Worm (Caenorhabditis elegans) whole organism, L4 larva: ENCODE results near the gene C07A9.5.

ENCODE experiments used
- F44E2.7 ChIP-seq: fragments of 200-800 bp; sonication (Bioruptor generic); IDR thresholded peaks from 2 replicates; pipeline ENCODE4 v2.1.2; 2022; ENCODE audit warnings: missing genetic modification characterization, missing compliant biosample characterization
- Y105C5A.15 ChIP-seq: fragments of 200-800 bp; sonication (Bioruptor generic); IDR thresholded peaks from 2 replicates; pipeline ENCODE4 v1.3.6; 2022; ENCODE audit warnings: missing genetic modification characterization, missing compliant biosample characterization
- Y48G9A.11 ChIP-seq: fragments of 200-800 bp; sonication (Bioruptor generic); IDR thresholded peaks from 2 replicates; pipeline ENCODE4 v1.3.6; 2022; ENCODE audit warnings: missing genetic modification reagents, missing genetic modification characterization, missing compliant biosample characterization
- Y5F2A.4 ChIP-seq: fragments of 200-800 bp; sonication (Bioruptor generic); optimal IDR thresholded peaks from 2 replicates; lab custom pipeline; 2018; ENCODE audit warnings: mild to moderate bottlenecking, missing genetic modification characterization, missing compliant biosample characterization
- ZK546.5 ChIP-seq, 2 experiments: sonication (generic microtip); optimal IDR thresholded peaks; 2 replicates each; lab custom pipeline; 2017; ENCODE audit warnings: missing biosample characterization in 2 of 2, missing genetic modification characterization in 2 of 2
- ceh-28 ChIP-seq: fragments of 150-350 bp; optimal IDR thresholded peaks from 2 replicates; lab custom pipeline; 2014; ENCODE audit warnings: missing biosample characterization, missing genetic modification reagents, missing genetic modification characterization
- ceh-32 ChIP-seq: sonication (generic microtip); optimal IDR thresholded peaks from 2 replicates; lab custom pipeline; 2016; ENCODE audit warnings: mild to moderate bottlenecking, missing genetic modification characterization, missing compliant biosample characterization; ENCODE audit not compliant: poor library complexity
- ceh-62 ChIP-seq: sonication (generic microtip); optimal IDR thresholded peaks from 2 replicates; lab custom pipeline; 2017; ENCODE audit warnings: missing biosample characterization, missing genetic modification characterization
- cey-2 ChIP-seq: sonication (generic microtip); optimal IDR thresholded peaks from 3 replicates; lab custom pipeline; 2017; ENCODE audit warnings: missing genetic modification characterization, mild to moderate bottlenecking, missing compliant biosample characterization, antibody characterized with exemption, borderline replicate concordance; ENCODE audit not compliant: insufficient read depth
- daf-12 ChIP-seq: fragments of 150-350 bp; optimal IDR thresholded peaks from 2 replicates; lab custom pipeline; 2014; ENCODE audit warnings: missing biosample characterization, missing genetic modification reagents, missing genetic modification characterization
- daf-8 ChIP-seq: fragments of 200-800 bp; sonication (Bioruptor generic); IDR thresholded peaks from 2 replicates; pipeline ENCODE4 v1.3.6; 2022; ENCODE audit warnings: missing genetic modification characterization, missing compliant biosample characterization
- egl-27 ChIP-seq: sonication (generic microtip); optimal IDR thresholded peaks from 3 replicates; lab custom pipeline; 2017; ENCODE audit warnings: missing biosample characterization, missing genetic modification reagents, missing genetic modification characterization
- egl-43 ChIP-seq: fragments of 200-800 bp; sonication (Bioruptor generic); IDR thresholded peaks from 2 replicates; pipeline ENCODE4 v1.3.6; 2022; ENCODE audit warnings: missing genetic modification reagents, missing genetic modification characterization, missing compliant biosample characterization
- hif-1 ChIP-seq, 2 experiments: sonication (generic microtip); optimal IDR thresholded peaks; 2 replicates each; lab custom pipeline; 2016 to 2017; ENCODE audit warnings: missing compliant biosample characterization in 2 of 2, missing genetic modification characterization in 2 of 2, missing genetic modification reagents in 2 of 2, missing genotype in 2 of 2, mild to moderate bottlenecking in 1 of 2
- hlh-11 ChIP-seq: fragments of 200-800 bp; sonication (Bioruptor generic); optimal IDR thresholded peaks from 2 replicates; lab custom pipeline; 2018; ENCODE audit warnings: mild to moderate bottlenecking, missing genetic modification characterization, missing compliant biosample characterization
- hlh-30 ChIP-seq: sonication (generic microtip); optimal IDR thresholded peaks from 2 replicates; lab custom pipeline; 2017; ENCODE audit warnings: antibody characterized with exemption, mild to moderate bottlenecking, missing genetic modification characterization, missing compliant biosample characterization; ENCODE audit not compliant: insufficient read depth
- hmg-1.1 ChIP-seq: fragments of 200-800 bp; sonication (Bioruptor generic); IDR thresholded peaks from 2 replicates; pipeline ENCODE4 v1.3.6; 2022; ENCODE audit warnings: missing genetic modification reagents, missing genetic modification characterization, missing compliant biosample characterization
- lim-7 ChIP-seq: fragments of 200-800 bp; sonication (Bioruptor generic); IDR thresholded peaks from 2 replicates; pipeline ENCODE4 v1.3.6; 2022; ENCODE audit warnings: missing genetic modification characterization, missing compliant biosample characterization
- lin-15B ChIP-seq: fragments of 150-350 bp; sonication (generic microtip); optimal IDR thresholded peaks from 3 replicates; lab custom pipeline; 2014; ENCODE audit warnings: missing biosample characterization, missing genetic modification characterization
- lir-3 ChIP-seq: sonication (generic microtip); optimal IDR thresholded peaks from 2 replicates; lab custom pipeline; 2016; ENCODE audit warnings: mild to moderate bottlenecking, missing genetic modification characterization, missing compliant biosample characterization
- mdt-29 ChIP-seq: fragments of 200-800 bp; sonication (Bioruptor generic); IDR thresholded peaks from 2 replicates; pipeline ENCODE4 v1.3.6; 2022; ENCODE audit warnings: missing genetic modification reagents, missing genetic modification characterization, missing compliant biosample characterization
- mep-1 ChIP-seq: fragments of 150-350 bp; sonication (generic microtip); optimal IDR thresholded peaks from 3 replicates; lab custom pipeline; 2014; ENCODE audit warnings: missing biosample characterization, missing genetic modification characterization
- mxl-2 ChIP-seq: fragments of 200-800 bp; sonication (Bioruptor generic); conservative IDR thresholded peaks from 2 replicates; pipeline ENCODE4 v1.3.6; 2022; ENCODE audit warnings: missing genetic modification reagents, missing genetic modification characterization, missing compliant biosample characterization
- mxl-3 ChIP-seq: fragments of 200-800 bp; sonication (Bioruptor generic); optimal IDR thresholded peaks from 2 replicates; lab custom pipeline; 2018; ENCODE audit warnings: mild to moderate bottlenecking, missing genetic modification characterization, missing compliant biosample characterization
- nhr-102 ChIP-seq: sonication (generic microtip); optimal IDR thresholded peaks from 2 replicates; lab custom pipeline; 2016; ENCODE audit warnings: mild to moderate bottlenecking, missing genetic modification characterization, moderate library complexity, missing compliant biosample characterization
- nhr-11 ChIP-seq: fragments of 150-350 bp; optimal IDR thresholded peaks from 2 replicates; lab custom pipeline; 2014; ENCODE audit warnings: missing biosample characterization, missing genetic modification characterization
- nhr-111 ChIP-seq: fragments of 200-800 bp; sonication (Bioruptor generic); optimal IDR thresholded peaks from 2 replicates; lab custom pipeline; 2018; ENCODE audit warnings: mild to moderate bottlenecking, missing genetic modification characterization, missing compliant biosample characterization
- nhr-237 ChIP-seq: sonication (generic microtip); optimal IDR thresholded peaks from 2 replicates; lab custom pipeline; 2017; ENCODE audit warnings: missing biosample characterization, missing genetic modification characterization
- nhr-28 ChIP-seq: fragments of 150-350 bp; optimal IDR thresholded peaks from 2 replicates; lab custom pipeline; 2014; ENCODE audit warnings: missing biosample characterization, missing genetic modification characterization
- nhr-41 ChIP-seq: fragments of 200-800 bp; sonication (Bioruptor generic); IDR thresholded peaks from 2 replicates; pipeline ENCODE4 v1.3.6; 2022; ENCODE audit warnings: missing genetic modification reagents, missing genetic modification characterization, missing compliant biosample characterization
- nhr-48 ChIP-seq: sonication (generic microtip); optimal IDR thresholded peaks from 2 replicates; lab custom pipeline; 2016; ENCODE audit warnings: mild to moderate bottlenecking, missing genetic modification characterization, missing compliant biosample characterization
- nhr-6 ChIP-seq: fragments of 150-350 bp; optimal IDR thresholded peaks from 2 replicates; lab custom pipeline; 2014; ENCODE audit warnings: missing biosample characterization, missing genetic modification characterization
- nhr-77 ChIP-seq: fragments of 150-350 bp; optimal IDR thresholded peaks from 2 replicates; lab custom pipeline; 2014; ENCODE audit warnings: missing biosample characterization, missing genetic modification characterization
- pha-4 ChIP-seq, 2 experiments: fragments of 150-350 bp in 1 of 2; fragments of 200-800 bp in 1 of 2; sonication (Bioruptor generic) in 1 of 2; IDR thresholded peaks in 1 of 2; optimal IDR thresholded peaks in 1 of 2; 2 replicates each; pipeline versions ENCODE4 v1.3.6 to Lab custom; 2014 to 2022; ENCODE audit warnings: missing genetic modification characterization in 2 of 2, missing genetic modification reagents in 2 of 2, missing biosample characterization in 1 of 2, missing compliant biosample characterization in 1 of 2
- php-3 ChIP-seq: fragments of 200-800 bp; sonication (Bioruptor generic); IDR thresholded peaks from 2 replicates; pipeline ENCODE4 v1.3.6; 2022; ENCODE audit warnings: missing genetic modification reagents, missing genetic modification characterization, missing compliant biosample characterization
- snpc-1.2 ChIP-seq: fragments of 200-800 bp; sonication (Bioruptor generic); IDR thresholded peaks from 2 replicates; pipeline ENCODE4 v1.3.6; 2022; ENCODE audit warnings: missing genetic modification reagents, missing genetic modification characterization, missing compliant biosample characterization
- snpc-4 ChIP-seq: fragments of 150-350 bp; optimal IDR thresholded peaks from 2 replicates; lab custom pipeline; 2014; ENCODE audit warnings: missing biosample characterization, missing genetic modification characterization
- spr-1 ChIP-seq: sonication (generic microtip); optimal IDR thresholded peaks from 2 replicates; lab custom pipeline; 2016; ENCODE audit warnings: mild to moderate bottlenecking, missing genetic modification characterization, missing compliant biosample characterization
- unc-39 ChIP-seq: sonication (generic microtip); optimal IDR thresholded peaks from 2 replicates; lab custom pipeline; 2017; ENCODE audit warnings: missing biosample characterization, missing genetic modification characterization
- unc-62 ChIP-seq, 3 experiments: fragments of 150-350 bp in 1 of 3; sonication (generic microtip); optimal IDR thresholded peaks in 2 of 3; peaks in 1 of 3; 1 replicate in 1 of 3; 2 replicates in 2 of 3; lab custom pipeline; 2014 to 2017; ENCODE audit warnings: missing biosample characterization in 3 of 3, missing genetic modification characterization in 3 of 3, missing genetic modification reagents in 3 of 3, missing genotype in 1 of 3
- zag-1 ChIP-seq: fragments of 150-350 bp; optimal IDR thresholded peaks from 2 replicates; lab custom pipeline; 2014; ENCODE audit warnings: missing biosample characterization, missing genetic modification characterization
- zfp-2 ChIP-seq: sonication (generic microtip); optimal IDR thresholded peaks from 2 replicates; lab custom pipeline; 2016; ENCODE audit warnings: mild to moderate bottlenecking, missing genetic modification characterization, missing compliant biosample characterization
- zfp-3 ChIP-seq: fragments of 200-800 bp; sonication (Bioruptor generic); conservative IDR thresholded peaks from 2 replicates; pipeline ENCODE4 v1.3.6; 2022; ENCODE audit warnings: missing genetic modification reagents, missing genetic modification characterization, missing compliant biosample characterization
- zip-2 ChIP-seq: fragments of 150-350 bp; optimal IDR thresholded peaks from 2 replicates; lab custom pipeline; 2014; ENCODE audit warnings: missing biosample characterization, missing genetic modification characterization
- ztf-11 ChIP-seq: fragments of 150-350 bp; optimal IDR thresholded peaks from 2 replicates; lab custom pipeline; 2014; ENCODE audit warnings: missing biosample characterization, missing genetic modification characterization

Gene C07A9.5

ce11 chrIII:9698635-9699396, 16.2 kb upstream of the C07A9.5 start (continued):
- no peak for TF ChIP-seq egl-43
- TF ChIP-seq php-3 = no peak
- TF ChIP-seq ceh-62 (tag; lab: Kevin White, UChicago) = no peak
- TF ChIP-seq unc-39 (tag; lab: Kevin White, UChicago) = no peak
- TF ChIP-seq mdt-29 = no peak
- no peak for TF ChIP-seq nhr-102 (tag; lab: Kevin White, UChicago)
- TF ChIP-seq daf-12 = no peak
- TF ChIP-seq pha-4 (GFP tag; IDR thresholded peaks at IDR 0.05; lab: Robert Waterston, UW) = no peak
- TF ChIP-seq pha-4 (tag; optimal IDR thresholded peaks at IDR 0.05; lab: Kevin White, UChicago) = no peak
- TF ChIP-seq Y5F2A.4 = no peak
- no peak for TF ChIP-seq ZK546.5 (tag; optimal IDR thresholded peaks at IDR 0.05; lab: Kevin White, UChicago)
- TF ChIP-seq zfp-3 (GFP tag; lab: Robert Waterston, UW) = no peak
- no peak for TF ChIP-seq Y48G9A.11 (GFP tag; lab: Robert Waterston, UW)
- peak; percentile 34 for TF ChIP-seq mep-1 (tag; lab: Kevin White, UChicago)
- no peak for TF ChIP-seq mxl-2 (GFP tag; lab: Robert Waterston, UW)
- TF ChIP-seq zfp-2 (tag; lab: Kevin White, UChicago) = no peak
- TF ChIP-seq spr-1 (tag; lab: Kevin White, UChicago) = no peak
- no peak for TF ChIP-seq ceh-32 (tag; lab: Kevin White, UChicago)
- TF ChIP-seq hmg-1.1 (GFP tag; lab: Robert Waterston, UW) = peak; percentile 57
- peak; percentile 52 for TF ChIP-seq nhr-28 (tag; lab: Kevin White, UChicago)
- no peak for TF ChIP-seq F44E2.7 (GFP tag; lab: Robert Waterston, UW)
- no peak for TF ChIP-seq ceh-28 (tag; lab: Kevin White, UChicago)
- TF ChIP-seq Y105C5A.15 (GFP tag; lab: Robert Waterston, UW) = no peak
- no peak for TF ChIP-seq snpc-1.2 (GFP tag; lab: Robert Waterston, UW)
- TF ChIP-seq lir-3 (tag; lab: Kevin White, UChicago) = no peak

DNA sequence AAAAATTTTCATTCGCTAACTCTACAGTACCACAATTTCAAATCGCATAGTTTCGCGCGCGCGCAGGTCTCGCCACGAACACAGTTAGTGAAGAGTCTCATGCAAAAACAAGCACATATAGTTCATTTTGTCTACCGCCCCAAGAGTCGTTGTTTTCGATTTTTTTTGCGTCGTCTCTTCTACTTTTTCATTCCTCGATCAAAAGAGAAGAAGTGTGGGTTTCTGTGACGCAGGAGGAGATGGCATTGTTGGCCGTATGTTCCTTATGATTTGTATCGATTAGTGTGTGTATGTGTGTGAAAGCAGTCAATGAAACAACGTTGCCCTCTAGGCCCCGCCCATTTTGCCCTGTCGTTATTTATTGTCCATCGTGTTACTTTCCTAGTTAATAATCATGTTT, 15.3 kb upstream of the C07A9.5 start:
- no peak for TF ChIP-seq egl-27
- no peak for TF ChIP-seq ZK546.5 (tag; optimal IDR thresholded peaks at IDR 0.05; lab: Kevin White, UChicago)
- no peak for TF ChIP-seq nhr-77
- TF ChIP-seq cey-2 = no peak
- TF ChIP-seq snpc-4 = no peak
- TF ChIP-seq zfp-2 (tag; lab: Kevin White, UChicago) = no peak
- peak in 1 of 2 experiments; percentile 87 for TF ChIP-seq unc-62 (GFP tag; optimal IDR thresholded peaks at IDR 0.05 in 1 of 2; lab: Kevin White, UChicago)
- no peak for TF ChIP-seq unc-62 (tag; optimal IDR thresholded peaks at IDR 0.05; lab: Kevin White, UChicago)
- TF ChIP-seq nhr-41 (GFP tag; lab: Robert Waterston, UW) = no peak
- TF ChIP-seq hlh-11 (tag; lab: Kevin White, UChicago) = no peak
- TF ChIP-seq daf-12 = no peak
- TF ChIP-seq zip-2 = no peak
- TF ChIP-seq hlh-30 (tag; lab: Kevin White, UChicago) = peak; percentile 48
- peak; percentile 5 for TF ChIP-seq nhr-28 (tag; lab: Kevin White, UChicago)
- peak; percentile 44 for TF ChIP-seq mxl-3 (GFP tag; lab: Kevin White, UChicago)
- no peak for TF ChIP-seq zag-1 (tag; lab: Kevin White, UChicago)
- no peak for TF ChIP-seq zfp-3 (GFP tag; lab: Robert Waterston, UW)
- TF ChIP-seq, all 104 proteins: peak for 4

ce11 chrIII:9697323-9697722, 14.7 kb upstream of the C07A9.5 start:
- no peak for TF ChIP-seq lin-15B (tag; lab: Kevin White, UChicago)
- TF ChIP-seq nhr-48 = no peak
- TF ChIP-seq cey-2 = no peak
- TF ChIP-seq hif-1 (tag; optimal IDR thresholded peaks at IDR 0.05; lab: Kevin White, UChicago) = peak in 1 of 2 experiments; percentile 24
- no peak for TF ChIP-seq ceh-32 (tag; lab: Kevin White, UChicago)
- no peak for TF ChIP-seq lir-3 (tag; lab: Kevin White, UChicago)
- peak; percentile 63 for TF ChIP-seq hmg-1.1 (GFP tag; lab: Robert Waterston, UW)
- TF ChIP-seq mxl-2 (GFP tag; lab: Robert Waterston, UW) = no peak
- peak; percentile 43 for TF ChIP-seq nhr-6 (tag; lab: Kevin White, UChicago)
- TF ChIP-seq Y48G9A.11 (GFP tag; lab: Robert Waterston, UW) = no peak
- no peak for TF ChIP-seq daf-12
- no peak for TF ChIP-seq daf-8 (GFP tag; lab: Robert Waterston, UW)
- peak; percentile 78 for TF ChIP-seq nhr-11 (tag; lab: Kevin White, UChicago)
- TF ChIP-seq nhr-237 (tag; lab: Kevin White, UChicago) = no peak
- peak; percentile 59 for TF ChIP-seq nhr-28 (tag; lab: Kevin White, UChicago)
- no peak for TF ChIP-seq nhr-111 (GFP tag; lab: Kevin White, UChicago)
- no peak for TF ChIP-seq ztf-11 (tag; lab: Kevin White, UChicago)
- no peak for TF ChIP-seq lim-7 (GFP tag; lab: Robert Waterston, UW)
